Fruit fly (Drosophila melanogaster) whole organism: Measurements from ENCODE around the gene CG15023.

ENCODE experiments used
- EcR ChIP-seq, 2 experiments: fragments of >200 bp; optimal IDR thresholded peaks; 2 replicates each; lab custom pipeline; 2017; ENCODE audit warnings: missing biosample characterization in 2 of 2, missing genetic modification characterization in 2 of 2, missing genetic modification reagents in 2 of 2
- pan ChIP-seq: fragments of >200 bp; optimal IDR thresholded peaks from 2 replicates; lab custom pipeline; 2017
- psq ChIP-seq: fragments of >200 bp; optimal IDR thresholded peaks from 2 replicates; lab custom pipeline; 2017

DNA sequence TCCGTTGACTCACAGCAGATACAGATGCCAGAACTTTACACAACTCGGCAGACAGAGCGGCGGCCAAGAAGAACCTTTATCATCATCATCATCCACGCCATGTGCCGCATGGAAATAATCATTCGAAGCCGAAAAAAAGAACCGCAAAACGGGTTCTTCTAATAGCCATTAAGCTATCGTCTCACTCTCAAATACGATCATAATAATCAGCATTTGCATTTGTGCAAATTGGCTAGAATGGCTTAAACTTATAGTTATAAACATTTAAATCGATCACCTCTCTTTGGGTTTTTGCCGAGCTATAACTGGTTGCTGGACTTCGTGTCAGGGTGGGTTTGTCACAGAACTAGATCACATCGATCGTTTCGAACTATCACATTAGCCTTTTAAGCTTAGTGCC is 19.1 kb downstream of the CG15023 start:
- no peak for TF ChIP-seq psq (lab: Kevin White, UChicago)
- no peak for TF ChIP-seq pan
- TF ChIP-seq EcR (GFP tag; optimal IDR thresholded peaks at IDR 0.05; lab: Kevin White, UChicago) = no peak
